Fruit fly (Drosophila melanogaster) Kc167 (cell line): ENCODE results near the gene CG5382.

Experiments
- Myc ChIP-seq: fragments of >200 bp; optimal IDR thresholded peaks from 2 replicates; lab custom pipeline; 2017; ENCODE audit warnings: missing external identifiers
- Sin3A ChIP-seq: fragments of >200 bp; optimal IDR thresholded peaks from 2 replicates; lab custom pipeline; 2018; ENCODE audit warnings: missing external identifiers
- h ChIP-seq: fragments of >200 bp; optimal IDR thresholded peaks from 3 replicates; lab custom pipeline; 2018; ENCODE audit warnings: missing external identifiers
- insv ChIP-seq: fragments of >200 bp; optimal IDR thresholded peaks from 3 replicates; lab custom pipeline; 2018; ENCODE audit warnings: missing external identifiers
- psq ChIP-seq: fragments of >200 bp; optimal IDR thresholded peaks from 2 replicates; lab custom pipeline; 2017; ENCODE audit warnings: missing external identifiers
- ttk ChIP-seq: sonication (Bioruptor generic); optimal IDR thresholded peaks from 2 replicates; lab custom pipeline; 2017; ENCODE audit warnings: missing external identifiers

DNA sequence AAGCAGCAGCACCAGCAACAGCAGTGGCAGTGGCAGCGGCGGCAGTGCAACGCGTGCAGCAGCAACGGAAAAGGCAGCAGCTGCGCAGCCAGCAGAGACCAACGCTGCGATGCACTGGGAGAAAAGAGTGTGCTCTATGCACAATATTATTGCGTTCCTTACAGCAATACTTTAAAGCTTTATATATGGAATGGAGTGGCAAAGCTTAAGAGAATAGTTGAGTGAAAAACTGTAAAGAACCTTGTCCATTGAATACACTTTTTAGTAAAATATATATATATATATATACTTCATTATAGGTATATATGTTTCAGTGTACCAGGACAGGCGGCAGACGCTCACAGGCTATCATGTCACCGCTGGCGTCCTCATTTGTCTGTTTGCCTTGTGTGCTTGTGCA, 41.0 kb downstream of the CG5382 start:
- TF ChIP-seq ttk (lab: Kevin White, UChicago) (no peak), h (no peak), psq (lab: Kevin White, UChicago) (no peak), insv (lab: Kevin White, UChicago) (no peak), Sin3A (lab: Kevin White, UChicago) (no peak), Myc (lab: Kevin White, UChicago) (no peak)
